Fruit fly (Drosophila melanogaster): ENCODE data around the gene wntD.

Gene wntD

DNA sequence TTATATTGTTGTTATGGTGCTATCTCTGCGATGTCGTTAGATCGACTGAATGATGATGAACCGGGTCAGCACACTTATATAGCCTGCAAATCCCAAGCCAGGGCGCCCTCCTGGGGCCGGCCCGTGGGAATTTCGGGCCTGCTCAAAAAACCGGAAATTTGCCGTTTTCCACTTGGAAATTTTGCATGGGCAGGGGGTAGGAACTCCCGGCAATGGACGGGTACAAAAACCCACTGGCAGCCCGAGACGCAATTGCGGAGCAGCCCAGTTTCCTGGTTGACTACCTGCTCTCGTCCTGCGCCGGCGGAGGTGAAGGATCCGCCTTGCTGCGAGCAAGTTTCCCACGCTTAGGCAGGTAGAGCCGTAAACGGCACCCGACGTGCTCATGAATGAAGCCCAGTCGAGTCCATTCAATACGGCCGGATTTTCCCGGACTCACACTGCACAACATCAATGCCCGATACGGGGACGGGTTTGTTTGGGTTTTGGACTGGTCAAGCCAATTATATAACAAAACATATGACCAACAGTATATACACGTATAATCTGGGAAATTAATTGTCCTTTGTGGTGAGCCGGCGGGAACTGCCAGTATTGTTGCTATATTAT is at the start of gene wntD:
TSS of gene wntD (minus strand) at position 51 of the 609 bp plus-strand sequence.
- TF ChIP-seq noc (tag; optimal IDR thresholded peaks at IDR 0.05), result no peak

DNA sequence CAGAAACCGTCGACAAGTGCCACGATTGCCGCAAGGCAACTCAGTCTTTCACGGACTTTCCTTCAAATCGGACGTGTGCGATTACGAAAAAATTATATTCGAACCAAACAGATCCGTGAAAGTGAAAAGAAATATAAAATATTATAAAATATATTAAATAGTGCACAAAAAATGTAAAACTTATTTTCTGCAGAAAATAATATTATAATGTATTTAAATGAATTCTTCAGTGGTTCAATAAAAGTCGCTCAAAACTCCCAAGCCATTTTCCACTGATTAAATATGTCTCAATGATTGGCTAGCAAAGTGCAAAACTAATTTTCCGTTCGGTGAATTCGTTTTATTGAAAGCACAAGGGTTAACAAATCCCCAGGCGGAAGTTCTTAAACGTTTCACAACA is 45.0 kb upstream of the wntD start, which contains the start of gene PK2-R1:
TSS of gene PK2-R1 (plus strand) at position 301 of the 400 bp plus-strand sequence.
- no peak for TF ChIP-seq noc (tag; optimal IDR thresholded peaks at IDR 0.05)

DNA sequence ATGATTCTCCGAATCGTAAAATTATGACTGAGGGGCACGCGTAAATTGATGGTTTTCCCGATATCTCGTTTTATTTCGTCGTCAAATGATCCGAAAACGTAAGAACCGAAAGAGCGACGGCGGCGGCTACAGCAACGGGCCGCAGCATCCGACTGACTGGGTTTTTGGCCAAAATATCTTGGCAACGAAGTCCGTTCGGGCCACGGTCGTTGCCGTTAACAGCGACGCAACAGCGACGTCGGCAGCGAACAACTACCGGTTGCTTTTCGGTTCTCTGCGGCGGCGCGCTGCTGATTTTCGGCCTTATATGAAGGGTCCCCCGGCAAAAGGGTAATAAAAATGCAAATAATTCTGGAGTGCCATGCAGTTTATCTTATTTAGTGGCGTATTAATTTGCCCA is 41.0 kb upstream of the wntD start, which contains the start of gene PK2-R2:
TSS of gene PK2-R2 (minus strand) at position 160 of the 400 bp plus-strand sequence.
- TF ChIP-seq noc (tag; optimal IDR thresholded peaks at IDR 0.05), result no peak

DNA sequence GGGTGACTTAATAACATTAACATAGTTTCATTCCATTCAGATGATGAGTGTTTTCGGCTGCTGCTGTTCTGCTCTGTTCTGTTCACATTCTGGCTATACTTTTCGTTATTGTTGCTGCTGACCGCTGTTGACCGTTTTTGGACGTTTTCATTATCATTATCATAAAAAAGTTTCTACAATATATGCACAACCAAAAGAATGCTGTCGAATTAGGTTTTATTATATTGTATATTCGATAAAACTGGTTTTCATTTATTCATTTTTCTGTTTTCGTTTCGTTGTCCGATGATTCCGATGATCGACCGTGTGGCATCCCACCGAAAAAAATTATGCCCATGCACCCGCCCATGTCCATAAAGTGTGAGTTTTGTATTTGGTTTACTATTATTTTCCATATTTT is 40.0 kb upstream of the wntD start:
- TF ChIP-seq noc (tag; optimal IDR thresholded peaks at IDR 0.05), result no peak

DNA sequence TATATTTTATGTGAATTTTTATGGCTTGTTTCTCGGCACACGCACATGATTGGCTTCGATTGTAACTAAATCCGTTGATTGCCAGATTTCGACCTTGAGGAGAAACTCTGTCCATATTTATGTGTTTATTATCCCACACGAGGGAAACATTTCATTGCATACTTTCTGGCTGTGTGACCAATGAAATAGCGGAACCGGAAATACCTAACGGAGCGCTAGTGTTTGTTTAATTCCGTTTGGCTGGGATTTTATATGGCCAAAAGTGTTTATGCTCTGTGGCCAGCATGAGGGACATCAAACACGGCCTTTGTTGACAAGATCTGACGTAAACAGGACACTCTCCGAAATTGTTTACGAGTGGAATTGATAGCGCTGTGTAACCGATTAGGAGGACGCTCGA is 26.9 kb upstream of the wntD start:
- no peak for TF ChIP-seq noc (tag; optimal IDR thresholded peaks at IDR 0.05)

DNA sequence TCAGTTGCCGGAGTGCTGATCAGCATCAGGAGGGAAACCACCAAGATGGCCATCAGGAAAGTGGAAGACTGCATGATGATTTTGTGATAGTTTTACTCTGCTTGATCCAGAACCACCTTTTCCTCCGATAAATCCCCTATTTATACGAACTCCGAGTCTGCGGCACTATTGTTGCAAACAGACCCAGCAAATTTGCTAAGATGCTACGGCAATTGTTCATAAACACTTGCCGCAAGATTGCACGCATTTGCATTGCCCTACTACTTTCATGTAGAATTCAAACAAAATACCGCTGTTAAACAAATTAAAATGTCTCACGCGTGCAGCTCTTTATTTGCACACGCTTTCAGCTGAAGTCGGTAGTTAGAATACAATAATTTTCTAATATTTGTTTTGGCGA is 26.2 kb upstream of the wntD start, which contains the start of gene CG45080:
TSS of gene CG45080 (minus strand) at position 101 of the 400 bp plus-strand sequence.
- no peak for TF ChIP-seq noc (tag; optimal IDR thresholded peaks at IDR 0.05)

DNA sequence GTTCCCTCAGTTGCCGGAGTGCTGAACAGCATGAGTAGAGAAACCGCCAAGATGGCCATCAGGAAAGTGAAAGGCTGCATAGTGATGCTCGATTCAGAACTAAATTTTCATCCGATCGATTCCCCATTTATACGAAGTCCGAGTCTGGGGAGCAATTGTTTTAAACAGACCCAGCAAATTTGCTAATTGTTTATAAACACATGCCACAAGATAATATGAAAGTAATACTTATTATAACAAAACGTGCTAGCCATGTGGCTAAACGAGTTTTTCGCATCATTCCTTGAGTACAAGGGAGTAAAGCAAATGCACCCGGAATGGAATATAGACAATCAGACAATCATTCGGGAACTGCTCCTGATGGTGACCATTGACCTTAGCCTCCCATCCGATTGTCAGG is 20.1 kb upstream of the wntD start, which contains the start of gene CG44142:
TSS of gene CG44142 (minus strand) at position 101 of the 400 bp plus-strand sequence.
- TF ChIP-seq noc (tag; optimal IDR thresholded peaks at IDR 0.05), result no peak

DNA sequence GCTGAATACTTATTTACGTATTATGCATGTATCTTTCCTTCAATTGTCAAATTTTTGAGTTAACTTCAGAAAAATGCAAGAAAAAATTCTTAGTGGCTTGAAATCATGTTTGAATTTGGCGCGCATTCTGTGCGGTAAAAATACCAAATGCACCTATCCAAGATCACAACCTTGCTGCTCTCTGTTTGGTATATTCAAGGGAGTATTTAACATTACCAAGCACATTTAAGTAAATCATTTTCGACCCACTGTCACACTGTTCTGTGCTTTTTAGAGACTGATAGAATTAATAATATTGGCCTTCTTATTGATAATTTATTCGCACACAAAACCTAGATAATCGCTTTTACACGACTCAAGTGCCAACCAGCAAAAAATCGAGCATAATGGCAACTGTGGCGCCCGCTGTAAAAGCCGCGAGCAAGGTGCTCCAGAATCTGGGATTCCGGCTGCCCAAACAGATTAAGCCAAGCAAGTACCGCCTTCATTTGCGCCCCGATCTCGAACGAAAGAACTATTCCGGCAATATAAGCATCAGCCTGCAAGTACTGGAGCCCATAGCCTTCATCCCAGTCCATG is 16.2 kb upstream of the wntD start:
- no peak for TF ChIP-seq noc (tag; optimal IDR thresholded peaks at IDR 0.05)

DNA sequence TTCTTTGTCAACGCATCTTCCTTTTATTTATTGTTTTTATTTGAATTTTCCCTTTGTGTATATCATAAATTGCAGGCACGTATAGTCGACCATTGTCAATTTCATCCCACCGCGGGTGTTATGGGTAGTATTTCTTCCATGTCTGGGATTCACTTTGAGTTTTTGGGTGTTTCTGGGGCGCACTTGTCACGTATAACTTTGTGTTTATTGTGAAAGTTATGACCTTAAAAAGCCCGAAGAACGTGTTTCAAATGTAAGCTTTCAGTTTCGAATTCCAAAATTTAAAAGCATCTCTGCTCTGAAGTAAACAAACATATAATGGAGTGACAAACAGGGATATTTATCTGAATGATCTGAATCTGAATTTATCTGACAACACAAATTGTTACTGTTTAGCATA is 13.6 kb upstream of the wntD start:
- TF ChIP-seq noc (tag; optimal IDR thresholded peaks at IDR 0.05), result no peak

DNA sequence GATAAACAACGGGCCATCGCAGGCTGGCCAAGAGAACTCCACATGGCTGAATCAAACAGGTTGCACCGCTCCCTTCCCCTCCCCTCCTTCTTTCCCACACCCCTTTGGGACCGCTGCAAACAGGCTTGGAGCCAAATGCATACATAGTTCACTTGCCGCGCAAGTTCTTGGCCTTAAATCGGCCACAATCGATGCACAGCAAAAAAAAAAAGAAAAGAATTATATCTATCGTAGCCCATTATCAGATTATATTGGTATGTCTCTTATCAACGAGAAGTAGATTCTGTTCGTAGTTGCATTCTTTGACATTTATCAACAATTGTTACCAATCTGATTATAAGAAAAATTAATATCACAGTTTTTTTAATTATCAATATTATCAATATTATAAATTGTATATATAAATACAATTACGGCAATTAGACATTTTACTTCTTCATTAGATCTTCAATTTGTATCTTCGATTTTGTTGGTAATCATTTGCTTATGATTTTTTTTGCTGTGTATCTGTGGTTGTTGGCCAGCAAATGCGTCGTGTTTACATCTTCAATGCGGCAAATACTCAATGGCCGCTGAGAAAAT is 12.4 kb upstream of the wntD start:
- no peak for TF ChIP-seq noc (tag; optimal IDR thresholded peaks at IDR 0.05)

DNA sequence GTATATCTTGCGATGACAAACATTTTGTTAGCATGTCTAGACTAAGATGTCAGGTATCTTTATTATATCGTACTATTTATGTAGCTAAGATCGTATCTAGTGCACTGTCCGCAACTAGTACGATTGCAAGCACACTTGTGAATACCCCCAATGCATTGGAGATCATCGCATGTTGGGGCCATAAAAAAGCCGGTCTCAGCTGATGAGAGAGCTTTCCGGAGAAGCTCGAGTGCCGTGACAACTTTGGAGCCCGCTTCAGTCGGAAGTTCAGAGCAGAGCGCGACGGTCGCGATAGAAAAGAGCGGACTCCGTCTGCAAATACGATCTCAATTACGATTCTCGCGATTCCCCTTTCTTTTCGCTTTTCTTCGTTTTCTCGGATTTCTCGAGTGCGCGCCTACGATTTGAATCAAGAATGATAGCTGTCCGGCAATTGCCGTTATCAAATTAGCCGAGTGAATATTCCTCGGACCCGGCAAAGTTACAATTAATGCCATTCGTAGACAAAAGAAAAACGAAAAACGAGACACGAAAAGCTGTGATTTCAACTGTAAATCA is 11.6 kb upstream of the wntD start:
- no peak for TF ChIP-seq noc (tag; optimal IDR thresholded peaks at IDR 0.05)

DNA sequence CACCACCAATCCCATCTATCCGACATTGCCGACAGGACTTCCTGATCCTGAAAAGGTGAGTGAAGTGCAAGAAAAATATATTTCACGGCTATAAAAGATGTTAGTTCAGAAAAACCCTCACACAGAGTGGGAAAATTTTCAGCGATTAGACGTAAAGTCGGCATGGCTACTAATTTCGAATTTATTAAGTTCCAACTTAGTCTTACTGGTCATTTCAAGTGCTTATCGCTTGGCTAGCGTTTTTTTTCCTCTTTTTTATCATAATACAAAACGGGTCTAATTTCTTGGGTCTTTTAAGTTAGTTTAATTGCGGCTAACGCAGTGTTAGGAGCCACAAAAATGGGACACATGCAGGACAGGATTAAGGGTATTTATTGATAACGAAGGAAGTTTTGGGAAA is 10.1 kb upstream of the wntD start, which contains the start of gene CG43208:
TSS of gene CG43208 (plus strand) at position 301 of the 400 bp plus-strand sequence.
- TF ChIP-seq noc (tag; optimal IDR thresholded peaks at IDR 0.05), result no peak

DNA sequence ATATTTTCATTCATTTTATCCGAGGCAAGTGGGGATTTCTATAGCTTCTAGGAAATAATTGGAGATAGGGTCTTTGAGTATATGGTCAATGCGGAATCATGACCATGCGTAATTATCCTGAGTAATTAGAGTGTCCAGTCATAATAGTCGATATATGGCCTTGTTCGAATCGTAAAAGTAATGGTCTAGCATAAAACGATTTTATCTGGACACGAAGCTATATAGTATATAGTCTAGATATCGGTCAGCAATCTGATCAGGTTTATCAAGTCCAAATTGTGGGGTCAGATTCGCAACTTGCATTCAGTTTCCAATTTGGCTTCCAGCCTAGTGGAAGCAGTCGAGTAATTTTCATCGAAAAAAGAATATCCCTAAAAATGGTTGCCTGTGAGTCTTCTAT is 9.3 kb upstream of the wntD start, which contains the start of gene CG32473:
TSS of gene CG32473 (plus strand) at position 301 of the 400 bp plus-strand sequence.
- TF ChIP-seq noc (tag; optimal IDR thresholded peaks at IDR 0.05), result no peak

DNA sequence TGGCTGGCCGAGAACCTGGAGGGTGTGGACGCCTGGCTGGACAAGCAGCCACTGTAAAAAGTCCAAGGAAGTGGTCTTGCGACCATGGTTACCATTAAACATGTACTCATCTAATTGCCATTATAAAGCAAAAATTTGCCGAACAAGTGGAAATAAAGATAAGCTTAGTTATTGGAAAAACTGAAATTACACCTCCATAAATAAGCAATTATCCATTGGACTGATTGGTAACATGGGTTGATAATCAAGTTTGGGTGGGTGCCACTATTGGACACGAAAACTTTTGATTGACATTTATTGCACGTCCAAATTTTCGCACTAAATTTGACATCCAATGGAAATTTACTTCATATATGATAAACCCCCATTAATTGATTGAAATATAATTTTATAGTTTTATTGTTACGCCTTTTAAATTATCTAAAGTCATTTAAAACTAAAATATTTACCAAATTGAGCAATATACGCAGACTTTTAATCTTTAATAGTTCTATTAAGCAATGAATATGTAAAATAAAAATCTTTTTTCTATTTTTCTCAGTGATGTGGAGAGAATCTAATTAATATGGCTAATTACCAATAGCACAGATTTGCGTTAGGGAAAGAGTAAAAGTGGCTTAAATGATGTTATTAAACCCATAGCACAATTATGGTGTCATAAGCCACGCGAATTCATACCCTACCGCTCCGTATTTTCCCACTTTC is 5.3 kb upstream of the wntD start, which contains the start of gene CG8774:
TSS of gene CG8774 (plus strand) at position 655 of the 705 bp plus-strand sequence.
- no peak for TF ChIP-seq noc (tag; optimal IDR thresholded peaks at IDR 0.05)

DNA sequence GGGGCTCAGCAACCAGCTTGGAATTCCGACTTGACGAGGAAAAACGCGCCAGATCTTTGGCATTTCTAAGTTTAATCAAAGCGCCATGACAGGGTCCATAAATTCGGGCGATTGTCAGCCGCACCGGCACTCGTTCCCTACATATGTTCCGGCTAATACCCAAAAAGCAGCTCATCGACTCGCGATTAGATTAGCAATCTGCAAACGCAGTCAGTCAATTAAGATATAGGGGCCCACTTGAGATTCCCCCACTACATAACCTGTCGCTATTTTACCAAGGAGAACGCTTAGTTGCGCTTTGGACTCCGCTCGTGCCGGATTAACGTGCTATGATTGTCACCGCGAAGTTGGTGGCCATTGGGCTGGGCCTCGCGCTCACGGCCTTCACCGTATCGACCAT is 1.5 kb upstream of the wntD start, which contains the start of gene CG8773:
TSS of gene CG8773 (plus strand) at position 288 of the 400 bp plus-strand sequence.
- TF ChIP-seq noc (tag; optimal IDR thresholded peaks at IDR 0.05), result peak; percentile 75

DNA sequence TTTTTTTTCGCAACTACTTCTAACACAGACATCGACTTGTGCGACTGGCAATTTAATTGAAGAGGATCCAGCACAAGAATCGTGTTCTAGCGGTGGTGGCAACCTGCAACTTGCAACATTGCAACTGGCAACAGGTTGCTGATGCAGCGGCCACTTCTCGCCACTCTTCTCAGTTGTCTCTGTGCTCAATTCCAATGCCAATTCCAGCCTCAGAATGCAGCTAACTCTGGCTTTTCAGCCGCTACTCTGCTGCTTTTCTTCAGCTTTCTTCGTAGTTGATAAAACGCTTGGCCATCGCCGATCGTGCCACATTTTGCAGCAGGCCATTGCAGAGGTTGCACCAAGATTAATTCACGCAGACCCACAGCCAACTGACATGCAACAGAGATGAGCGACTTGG is 2.7 kb downstream of the wntD start, which contains the start of gene Osi22:
TSS of gene Osi22 (plus strand) at position 301 of the 400 bp plus-strand sequence.
- no peak for TF ChIP-seq noc (tag; optimal IDR thresholded peaks at IDR 0.05)
